Fruit fly (Drosophila melanogaster): Measurements from ENCODE around the gene CG14907.

Gene CG14907

dm6 chr3R:16646952-16647715 is 5.0 kb downstream of the CG14907 start, which contains the start of the genes CG10324 and CCT3 (continued):
- TF ChIP-seq E2f1 (GFP tag; IDR thresholded peaks at IDR 0.05) (peak; percentile 19; the same call in 1 of the 2 replicates), emc (GFP tag; optimal IDR thresholded peaks at IDR 0.05) (no peak), CG2678 (tag; optimal IDR thresholded peaks at IDR 0.05) (peak; percentile 12), CG34224 (GFP tag; IDR thresholded peaks at IDR 0.05; ENCODE audit: partially characterized antibody) (no peak; the same call in 2 of the 3 replicates), CG43689 (GFP tag; IDR thresholded peaks at IDR 0.05) (no peak), kni (GFP tag; optimal IDR thresholded peaks at IDR 0.05) (no peak), Eip74EF (GFP tag; optimal IDR thresholded peaks at IDR 0.05) (no peak), fd3F (GFP tag; optimal IDR thresholded peaks at IDR 0.05) (peak; percentile 55), CTCF (GFP tag; optimal IDR thresholded peaks at IDR 0.05) (no peak), ttk (GFP tag; IDR thresholded peaks at IDR 0.05) (peak; percentile 55), CG6272 (GFP tag; IDR thresholded peaks at IDR 0.05) (no peak), CG10565 (GFP tag; optimal IDR thresholded peaks at IDR 0.05) (no peak), chinmo (GFP tag; IDR thresholded peaks at IDR 0.05; ENCODE audit: partially characterized antibody) (0 out of 4 replicates have a peak, but pooled peaks have one; percentile 29), knrl (GFP tag; IDR thresholded peaks at IDR 0.05; ENCODE audit: partially characterized antibody) (peak; percentile 68), row (GFP tag; IDR thresholded peaks at IDR 0.05) (peak; percentile 55), sima (GFP tag; optimal IDR thresholded peaks at IDR 0.05) (no peak), ash1 (GFP tag; optimal IDR thresholded peaks at IDR 0.05) (no peak), slbo (GFP tag; IDR thresholded peaks at IDR 0.05) (peak; percentile 72), CG11560 (tag; IDR thresholded peaks at IDR 0.05) (no peak), dati (GFP tag; IDR thresholded peaks at IDR 0.05) (no peak), Abd-B (GFP tag; optimal IDR thresholded peaks at IDR 0.05) (no peak), CG8944 (GFP tag; optimal IDR thresholded peaks at IDR 0.05) (peak; percentile 6), eve (GFP tag; optimal IDR thresholded peaks at IDR 0.05) (no peak), grau (tag; optimal IDR thresholded peaks at IDR 0.05) (peak; percentile 78), CG15269 (tag; optimal IDR thresholded peaks at IDR 0.05) (peak; percentile 79), PHDP (tag; optimal IDR thresholded peaks at IDR 0.05) (peak; percentile 75), CG15696 (tag; optimal IDR thresholded peaks at IDR 0.05) (peak; percentile 63), fu2 (GFP tag; optimal IDR thresholded peaks at IDR 0.05) (peak; percentile 39), gsb-n (tag; optimal IDR thresholded peaks at IDR 0.05) (no peak), CG4424 (GFP tag; optimal IDR thresholded peaks at IDR 0.05) (peak; percentile 68), bigmax (GFP tag; optimal IDR thresholded peaks at IDR 0.05) (no peak), Hmr (GFP tag; optimal IDR thresholded peaks at IDR 0.05) (no peak), CG32772 (GFP tag; IDR thresholded peaks at IDR 0.05) (peak; percentile 47), CG4730 (GFP tag; IDR thresholded peaks at IDR 0.05) (no peak), CG3726 (GFP tag; IDR thresholded peaks at IDR 0.05) (no peak), CG7556 (GFP tag; optimal IDR thresholded peaks at IDR 0.05) (peak; percentile 66), ERR (GFP tag; optimal IDR thresholded peaks at IDR 0.05) (no peak), lab (GFP tag; optimal IDR thresholded peaks at IDR 0.05) (no peak), CG9727 (GFP tag; optimal IDR thresholded peaks at IDR 0.05) (peak; percentile 63), hth (optimal IDR thresholded peaks at IDR 0.05) (no peak), sna (GFP tag; IDR thresholded peaks at IDR 0.05; ENCODE audit: partially characterized antibody) (peak; percentile 66), CG14965 (GFP tag; optimal IDR thresholded peaks at IDR 0.05; ENCODE audit: borderline replicate concordance) (no peak), abd-A (tag; optimal IDR thresholded peaks at IDR 0.05) (no peak), E2f2 (GFP tag; IDR thresholded peaks at IDR 0.05) (peak; percentile 79), Myb (GFP tag; optimal IDR thresholded peaks at IDR 0.05) (no peak), jumu (GFP tag; optimal IDR thresholded peaks at IDR 0.05) (peak; percentile 10), Dp (GFP tag; optimal IDR thresholded peaks at IDR 0.05) (peak; percentile 79), lmd (GFP tag; IDR thresholded peaks at IDR 0.05) (peak; percentile 55), Elba2 (GFP tag; optimal IDR thresholded peaks at IDR 0.05) (no peak), hbn (GFP tag; IDR thresholded peaks at IDR 0.05; ENCODE audit: partially characterized antibody) (no peak; the same call in 1 of the 2 replicates)

All from whole organism, embryonic.